Worm (Caenorhabditis elegans) whole organism, young adult: Measurements from ENCODE around the gene ciao-2B.

Experiments
- B0336.3 ChIP-seq: fragments of 200-800 bp; sonication (Bioruptor generic); IDR thresholded peaks from 2 replicates; pipeline ENCODE4 v1.3.6; 2022; ENCODE audit warnings: missing genetic modification characterization, missing compliant biosample characterization
- C06A6.2 ChIP-seq: fragments of 200-800 bp; sonication (Bioruptor generic); conservative IDR thresholded peaks from 2 replicates; pipeline ENCODE4 v1.3.6; 2022; ENCODE audit warnings: missing genetic modification characterization, missing compliant biosample characterization
- C17E4.6 ChIP-seq: fragments of 200-800 bp; sonication (Bioruptor generic); IDR thresholded peaks from 2 replicates; pipeline ENCODE4 v1.3.6; 2022; ENCODE audit warnings: missing genetic modification reagents, missing genetic modification characterization, missing compliant biosample characterization
- F39B2.1 ChIP-seq: fragments of 200-800 bp; sonication (Bioruptor generic); IDR thresholded peaks from 2 replicates; pipeline ENCODE4 v1.3.6; 2022; ENCODE audit warnings: missing genetic modification reagents, missing genetic modification characterization, missing compliant biosample characterization
- ama-1 ChIP-seq, 3 experiments: fragments of 150-350 bp in 1 of 3; sonication (generic microtip) in 2 of 3; optimal IDR thresholded peaks; 2 replicates each; lab custom pipeline; 2014 to 2018; ENCODE audit warnings: missing biosample characterization in 2 of 3, missing genetic modification characterization in 2 of 3, missing genetic modification reagents in 2 of 3
- ceh-100 ChIP-seq: fragments of 200-800 bp; sonication (Bioruptor generic); IDR thresholded peaks from 2 replicates; pipeline ENCODE4 v1.3.6; 2022; ENCODE audit warnings: missing genetic modification reagents, missing genetic modification characterization, missing compliant biosample characterization
- chd-7 ChIP-seq: sonication (generic microtip); optimal IDR thresholded peaks from 2 replicates; lab custom pipeline; 2016; ENCODE audit warnings: mild to moderate bottlenecking, missing genetic modification characterization, moderate library complexity, missing compliant biosample characterization
- ets-4 ChIP-seq: fragments of 200-800 bp; sonication (Bioruptor generic); optimal IDR thresholded peaks from 2 replicates; lab custom pipeline; 2018; ENCODE audit warnings: mild to moderate bottlenecking, missing genetic modification characterization, missing compliant biosample characterization
- lin-35 ChIP-seq, 3 experiments: fragments of 150-350 bp in 2 of 3; sonication (generic microtip) in 1 of 3; optimal IDR thresholded peaks; 2 replicates each; lab custom pipeline; 2014 to 2018; ENCODE audit warnings: missing biosample characterization in 3 of 3, missing genetic modification characterization in 3 of 3, missing genetic modification reagents in 3 of 3
- mel-28 ChIP-seq: sonication (generic microtip); optimal IDR thresholded peaks from 2 replicates; lab custom pipeline; 2016; ENCODE audit warnings: borderline replicate concordance, mild to moderate bottlenecking, missing genetic modification characterization, missing compliant biosample characterization
- pbrm-1 ChIP-seq: fragments of 200-800 bp; sonication (Bioruptor generic); IDR thresholded peaks from 2 replicates; pipeline ENCODE4 v1.3.6; 2022; ENCODE audit warnings: missing genetic modification reagents, missing genetic modification characterization, missing compliant biosample characterization
- snpc-1.3 ChIP-seq: sonication (generic microtip); optimal IDR thresholded peaks from 2 replicates; lab custom pipeline; 2017; ENCODE audit warnings: missing genetic modification characterization, mild to moderate bottlenecking, missing compliant biosample characterization, antibody characterized with exemption, moderate library complexity, missing genotype, missing genetic modification reagents; ENCODE audit not compliant: insufficient read depth
- unc-62 ChIP-seq: fragments of 150-350 bp; optimal IDR thresholded peaks from 2 replicates; lab custom pipeline; 2014; ENCODE audit warnings: missing biosample characterization, missing genetic modification reagents, missing genetic modification characterization

DNA sequence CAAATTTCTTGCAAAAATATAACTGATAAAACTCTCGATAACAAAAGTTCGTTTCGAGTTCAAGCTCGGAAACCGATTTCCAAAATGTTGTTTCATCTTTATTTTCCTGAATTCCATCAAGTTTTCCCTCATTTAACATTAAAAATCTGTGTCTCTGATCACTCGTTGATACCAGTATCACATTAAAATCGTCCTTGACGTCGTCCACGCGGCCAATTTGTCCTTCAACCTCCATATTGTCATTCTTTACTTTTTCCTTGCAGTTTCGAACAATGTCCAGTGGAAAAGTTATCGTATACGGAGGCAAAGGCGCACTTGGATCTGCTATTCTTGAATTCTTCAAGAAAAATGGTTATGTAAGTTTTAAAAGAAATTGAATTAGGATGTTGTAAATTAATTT lies 45.7 kb downstream of the ciao-2B start, which contains the start of gene qdpr-1:
- TF ChIP-seq ama-1 (optimal IDR thresholded peaks at IDR 0.05; lab: Kevin White, UChicago) (no peak), ama-1 (GFP tag; optimal IDR thresholded peaks at IDR 0.05; lab: Kevin White, UChicago) (no peak), pbrm-1 (GFP tag; lab: Robert Waterston, UW) (no peak), unc-62 (GFP tag; lab: Kevin White, UChicago) (no peak), chd-7 (tag; lab: Kevin White, UChicago) (no peak), lin-35 (GFP tag; optimal IDR thresholded peaks at IDR 0.05; lab: Kevin White, UChicago) (no peak), ceh-100 (GFP tag; lab: Robert Waterston, UW) (no peak), ets-4 (no peak), B0336.3 (GFP tag; lab: Robert Waterston, UW) (no peak), C17E4.6 (GFP tag; lab: Robert Waterston, UW) (no peak), snpc-1.3 (tag; lab: Kevin White, UChicago) (no peak), mel-28 (tag; lab: Kevin White, UChicago) (no peak), C06A6.2 (no peak), F39B2.1 (GFP tag; lab: Robert Waterston, UW) (no peak)
